Worm (Caenorhabditis elegans) whole organism, mixed stage, embryonic: Measurements from ENCODE around the gene idpc-7.

Experiments used
- M03D4.4 ChIP-seq: sonication (generic microtip); optimal IDR thresholded peaks from 2 replicates; lab custom pipeline; 2017; ENCODE audit warnings: mild to moderate bottlenecking, missing genetic modification characterization, missing compliant biosample characterization
- bed-3 ChIP-seq: fragments of 200-800 bp; sonication (Bioruptor generic); optimal IDR thresholded peaks from 3 replicates; lab custom pipeline; 2018; ENCODE audit warnings: mild to moderate bottlenecking, missing genetic modification characterization, moderate library complexity, missing compliant biosample characterization
- ceh-39 ChIP-seq: fragments of 150-350 bp; optimal IDR thresholded peaks from 2 replicates; lab custom pipeline; 2014; ENCODE audit warnings: missing biosample characterization, missing genetic modification characterization
- ceh-43 ChIP-seq: fragments of 200-800 bp; sonication (Bioruptor generic); optimal IDR thresholded peaks from 2 replicates; lab custom pipeline; 2018; ENCODE audit warnings: mild to moderate bottlenecking, missing genetic modification characterization, moderate library complexity, missing compliant biosample characterization
- ces-1 ChIP-seq: fragments of 150-350 bp; optimal IDR thresholded peaks from 2 replicates; lab custom pipeline; 2014; ENCODE audit warnings: missing biosample characterization, missing genetic modification reagents, missing genetic modification characterization
- cnd-1 ChIP-seq: fragments of 200-800 bp; sonication (Bioruptor generic); optimal IDR thresholded peaks from 2 replicates; lab custom pipeline; 2018; ENCODE audit warnings: mild to moderate bottlenecking, missing genetic modification characterization, missing compliant biosample characterization
- drap-1 ChIP-seq: fragments of 200-800 bp; sonication (Bioruptor generic); optimal IDR thresholded peaks from 3 replicates; lab custom pipeline; 2018; ENCODE audit warnings: mild to moderate bottlenecking, missing genetic modification characterization, missing compliant biosample characterization
- elt-1 ChIP-seq: sonication (generic microtip); optimal IDR thresholded peaks from 2 replicates; lab custom pipeline; 2017; ENCODE audit warnings: missing genetic modification characterization, mild to moderate bottlenecking, missing compliant biosample characterization, antibody characterized with exemption, moderate library complexity, borderline replicate concordance; ENCODE audit not compliant: insufficient read depth
- elt-3 ChIP-seq: fragments of 150-350 bp; optimal IDR thresholded peaks from 2 replicates; lab custom pipeline; 2014; ENCODE audit warnings: missing biosample characterization, missing genetic modification characterization
- flh-1 ChIP-seq: fragments of 200-800 bp; sonication (Bioruptor generic); optimal IDR thresholded peaks from 2 replicates; lab custom pipeline; 2018; ENCODE audit warnings: mild to moderate bottlenecking, missing genetic modification characterization, moderate library complexity, missing compliant biosample characterization
- ham-2 ChIP-seq: fragments of 200-800 bp; sonication (Bioruptor generic); optimal IDR thresholded peaks from 2 replicates; lab custom pipeline; 2018; ENCODE audit warnings: mild to moderate bottlenecking, missing genetic modification characterization, missing compliant biosample characterization
- hlh-1 ChIP-seq: fragments of 150-350 bp; optimal IDR thresholded peaks from 2 replicates; lab custom pipeline; 2014; ENCODE audit warnings: missing biosample characterization, missing genetic modification reagents, missing genetic modification characterization
- lin-13 ChIP-seq: fragments of 150-350 bp; optimal IDR thresholded peaks from 2 replicates; lab custom pipeline; 2014; ENCODE audit warnings: missing biosample characterization, missing genetic modification characterization
- lin-32 ChIP-seq: fragments of 200-800 bp; sonication (Bioruptor generic); optimal IDR thresholded peaks from 2 replicates; lab custom pipeline; 2018; ENCODE audit warnings: mild to moderate bottlenecking, missing genetic modification characterization, missing compliant biosample characterization
- lsy-2 ChIP-seq: fragments of 150-350 bp; optimal IDR thresholded peaks from 2 replicates; lab custom pipeline; 2014; ENCODE audit warnings: missing biosample characterization, missing genetic modification characterization
- mab-5 ChIP-seq: fragments of 150-350 bp; optimal IDR thresholded peaks from 2 replicates; lab custom pipeline; 2014; ENCODE audit warnings: missing biosample characterization, missing genetic modification characterization
- mep-1 ChIP-seq: fragments of 150-350 bp; optimal IDR thresholded peaks from 2 replicates; lab custom pipeline; 2017; ENCODE audit warnings: missing biosample characterization, missing genetic modification reagents, missing genetic modification characterization, inconsistent platforms
- mls-2 ChIP-seq: sonication (generic microtip); optimal IDR thresholded peaks from 2 replicates; lab custom pipeline; 2016; ENCODE audit warnings: mild to moderate bottlenecking, missing genetic modification characterization, moderate library complexity, missing compliant biosample characterization
- nhr-12 ChIP-seq: fragments of 150-350 bp; optimal IDR thresholded peaks from 2 replicates; lab custom pipeline; 2014; ENCODE audit warnings: missing biosample characterization, missing genetic modification characterization
- nhr-2 ChIP-seq: fragments of 150-350 bp; optimal IDR thresholded peaks from 2 replicates; lab custom pipeline; 2014; ENCODE audit warnings: missing biosample characterization, missing genetic modification characterization
- nhr-28 ChIP-seq: fragments of 150-350 bp; optimal IDR thresholded peaks from 2 replicates; lab custom pipeline; 2014; ENCODE audit warnings: missing biosample characterization, missing genetic modification characterization
- nhr-76 ChIP-seq: sonication (generic microtip); optimal IDR thresholded peaks from 2 replicates; lab custom pipeline; 2017; ENCODE audit warnings: missing biosample characterization, missing genetic modification characterization
- pha-4 ChIP-seq: fragments of 150-350 bp; optimal IDR thresholded peaks from 2 replicates; lab custom pipeline; 2018; ENCODE audit warnings: missing biosample characterization, missing genetic modification reagents, missing genetic modification characterization
- sem-2 ChIP-seq: fragments of 200-800 bp; sonication (Bioruptor generic); optimal IDR thresholded peaks from 2 replicates; lab custom pipeline; 2018; ENCODE audit warnings: mild to moderate bottlenecking, missing genetic modification characterization, missing compliant biosample characterization
- snpc-4 ChIP-seq: fragments of 150-350 bp; optimal IDR thresholded peaks from 2 replicates; lab custom pipeline; 2014; ENCODE audit warnings: missing biosample characterization, missing genetic modification characterization
- sptf-1 ChIP-seq: sonication (generic microtip); optimal IDR thresholded peaks from 2 replicates; lab custom pipeline; 2017; ENCODE audit warnings: mild to moderate bottlenecking, missing genetic modification characterization, moderate library complexity, missing compliant biosample characterization
- tbx-8 ChIP-seq: fragments of 200-800 bp; sonication (Bioruptor generic); optimal IDR thresholded peaks from 2 replicates; lab custom pipeline; 2018; ENCODE audit warnings: mild to moderate bottlenecking, missing genetic modification characterization, moderate library complexity, missing compliant biosample characterization
- unc-120 ChIP-seq: sonication (generic microtip); optimal IDR thresholded peaks from 2 replicates; lab custom pipeline; 2017; ENCODE audit warnings: missing genetic modification characterization, missing compliant biosample characterization; ENCODE audit not compliant: poor library complexity, severe bottlenecking
- unc-39 ChIP-seq: fragments of 150-350 bp; optimal IDR thresholded peaks from 2 replicates; lab custom pipeline; 2014; ENCODE audit warnings: missing biosample characterization, missing genetic modification characterization
- unc-62 ChIP-seq: fragments of 150-350 bp; optimal IDR thresholded peaks from 2 replicates; lab custom pipeline; 2014; ENCODE audit warnings: missing biosample characterization, missing genetic modification reagents, missing genetic modification characterization
- ztf-11 ChIP-seq: fragments of 150-350 bp; optimal IDR thresholded peaks from 2 replicates; lab custom pipeline; 2014; ENCODE audit warnings: missing biosample characterization, missing genetic modification characterization

idpc-7 gene

ce11 chrV:9629643-9630042 lies 10.8 kb upstream of the idpc-7 start, which contains the start of gene col-146:
TSS of gene col-146 (plus strand) at chrV:9629943.
- no peak for TF ChIP-seq lin-32
- no peak for TF ChIP-seq ceh-39 (tag; lab: Kevin White, UChicago)
- no peak for TF ChIP-seq tbx-8 (GFP tag; lab: Kevin White, UChicago)
- TF ChIP-seq flh-1 (GFP tag; lab: Kevin White, UChicago), result no peak
- TF ChIP-seq nhr-2, result no peak
- TF ChIP-seq cnd-1 (tag; lab: Kevin White, UChicago), result no peak
- no peak for TF ChIP-seq ceh-43 (GFP tag; lab: Kevin White, UChicago)
- no peak for TF ChIP-seq hlh-1 (tag; lab: Kevin White, UChicago)
- TF ChIP-seq sptf-1 (tag; lab: Kevin White, UChicago), result no peak
- TF ChIP-seq mep-1 (tag; lab: Kevin White, UChicago), result no peak
- TF ChIP-seq unc-39, result no peak
- TF ChIP-seq nhr-76 (tag; lab: Kevin White, UChicago), result no peak
- no peak for TF ChIP-seq bed-3 (GFP tag; lab: Kevin White, UChicago)
- TF ChIP-seq sem-2, result no peak
- no peak for TF ChIP-seq elt-3
- TF ChIP-seq nhr-12 (tag; lab: Kevin White, UChicago), result no peak

- no peak for TF ChIP-seq tbx-8 (GFP tag; lab: Kevin White, UChicago)
- no peak for TF ChIP-seq sem-2
- TF ChIP-seq nhr-28, result no peak
- TF ChIP-seq M03D4.4 (tag; lab: Kevin White, UChicago), result no peak
- no peak for TF ChIP-seq ham-2
- TF ChIP-seq hlh-1 (tag; lab: Kevin White, UChicago), result no peak
- TF ChIP-seq ceh-43 (GFP tag; lab: Kevin White, UChicago), result no peak
- TF ChIP-seq ztf-11 (tag; lab: Kevin White, UChicago), result no peak
- TF ChIP-seq lin-13 (tag; lab: Kevin White, UChicago), result no peak
- TF ChIP-seq drap-1, result no peak
- no peak for TF ChIP-seq sptf-1 (tag; lab: Kevin White, UChicago)
- no peak for TF ChIP-seq unc-39
- no peak for TF ChIP-seq mab-5 (tag; lab: Kevin White, UChicago)
Measured at ce11 chrV:9629114-9629513, 10.3 kb upstream of the idpc-7 start, which contains the start of gene idpc-3. TSS of gene idpc-3 (minus strand) at chrV:9629214.

- no peak for TF ChIP-seq flh-1 (GFP tag; lab: Kevin White, UChicago)
- no peak for TF ChIP-seq drap-1
- no peak for TF ChIP-seq tbx-8 (GFP tag; lab: Kevin White, UChicago)
- no peak for TF ChIP-seq elt-3
- no peak for TF ChIP-seq nhr-12 (tag; lab: Kevin White, UChicago)
- no peak for TF ChIP-seq bed-3 (GFP tag; lab: Kevin White, UChicago)
- no peak for TF ChIP-seq lin-32
- TF ChIP-seq ces-1, result no peak
- TF ChIP-seq lsy-2, result no peak
- TF ChIP-seq ceh-43 (GFP tag; lab: Kevin White, UChicago), result no peak
- no peak for TF ChIP-seq hlh-1 (tag; lab: Kevin White, UChicago)
- no peak for TF ChIP-seq lin-13 (tag; lab: Kevin White, UChicago)
- TF ChIP-seq mls-2 (tag; lab: Kevin White, UChicago), result no peak
- TF ChIP-seq nhr-76 (tag; lab: Kevin White, UChicago), result no peak
- TF ChIP-seq sem-2, result no peak
- TF ChIP-seq unc-120 (tag; lab: Kevin White, UChicago), result no peak
Measured at ce11 chrV:9628603-9629002, 9.8 kb upstream of the idpc-7 start.

- TF ChIP-seq snpc-4 (tag; lab: Kevin White, UChicago) (no peak), pha-4 (tag; lab: Kevin White, UChicago) (no peak), flh-1 (GFP tag; lab: Kevin White, UChicago) (no peak), cnd-1 (tag; lab: Kevin White, UChicago) (no peak), mls-2 (tag; lab: Kevin White, UChicago) (no peak), hlh-1 (tag; lab: Kevin White, UChicago) (no peak), sptf-1 (tag; lab: Kevin White, UChicago) (no peak), ceh-39 (tag; lab: Kevin White, UChicago) (no peak), elt-1 (tag; lab: Kevin White, UChicago) (no peak), unc-62 (GFP tag; lab: Kevin White, UChicago) (no peak), mep-1 (tag; lab: Kevin White, UChicago) (no peak), lsy-2 (no peak), nhr-28 (no peak), lin-13 (tag; lab: Kevin White, UChicago) (no peak), mab-5 (tag; lab: Kevin White, UChicago) (no peak), nhr-76 (tag; lab: Kevin White, UChicago) (no peak), unc-120 (tag; lab: Kevin White, UChicago) (no peak)
Measured at ce11 chrV:9625604-9626446, 7.0 kb upstream of the idpc-7 start, which contains the start of gene T06E4.7. TSS of gene T06E4.7 (plus strand) at chrV:9626396.
